Worm (Caenorhabditis elegans): ENCODE measurements around the gene lsm-1.

lsm-1 gene

ce11 chrII:11126312-11127000 is at the start of gene lsm-1, which contains the start of gene rps-9:
Gene lsm-1 (plus strand): TSS chrII:11126950.
Gene rps-9 (minus strand): TSS chrII:11126362.
- TF ChIP-seq skn-1 (tag; optimal IDR thresholded peaks at IDR 0.05) (no peak), nhr-6 (tag; optimal IDR thresholded peaks at IDR 0.05) (no peak), nhr-25 (tag; optimal IDR thresholded peaks at IDR 0.05) (peak; percentile 55), nhr-129 (tag; optimal IDR thresholded peaks at IDR 0.05) (peak; percentile 53), gmeb-1 (tag; optimal IDR thresholded peaks at IDR 0.05) (peak; percentile 71), unc-62 (GFP tag; optimal IDR thresholded peaks at IDR 0.05) (no peak), ztf-4 (tag; optimal IDR thresholded peaks at IDR 0.05) (peak; percentile 52), F13H6.1 (tag; optimal IDR thresholded peaks at IDR 0.05) (peak; percentile 40), lsy-2 (tag; optimal IDR thresholded peaks at IDR 0.05) (peak; percentile 80 to 98), lin-13 (GFP tag; optimal IDR thresholded peaks at IDR 0.05) (peak; percentile 68), crh-2 (tag; optimal IDR thresholded peaks at IDR 0.05) (peak; percentile 77), peb-1 (tag; optimal IDR thresholded peaks at IDR 0.05) (no peak), mab-5 (tag; optimal IDR thresholded peaks at IDR 0.05) (no peak), snpc-4 (tag; optimal IDR thresholded peaks at IDR 0.05) (peak; percentile 56), egl-27 (tag; optimal IDR thresholded peaks at IDR 0.05) (no peak), nhr-11 (tag; optimal IDR thresholded peaks at IDR 0.05) (no peak), nhr-12 (tag; optimal IDR thresholded peaks at IDR 0.05) (no peak), lin-11 (tag; optimal IDR thresholded peaks at IDR 0.05) (peak; percentile 81), zag-1 (tag; optimal IDR thresholded peaks at IDR 0.05) (no peak), ZK546.5 (tag; optimal IDR thresholded peaks at IDR 0.05) (no peak), C34F6.9 (tag; optimal IDR thresholded peaks at IDR 0.05) (peak; percentile 75), sma-3 (GFP tag; optimal IDR thresholded peaks at IDR 0.05) (peak; percentile 40), alr-1 (tag; optimal IDR thresholded peaks at IDR 0.05) (no peak), nhr-10 (tag; optimal IDR thresholded peaks at IDR 0.05) (no peak), ama-1 (optimal IDR thresholded peaks at IDR 0.05) (no peak), nhr-21 (tag; optimal IDR thresholded peaks at IDR 0.05) (peak; percentile 32), nhr-23 (tag; optimal IDR thresholded peaks at IDR 0.05) (no peak), fos-1 (tag; optimal IDR thresholded peaks at IDR 0.05) (peak; percentile 36), blmp-1 (tag; optimal IDR thresholded peaks at IDR 0.05; ENCODE audit: insufficient read depth) (peak; percentile 25), unc-55 (GFP tag; optimal IDR thresholded peaks at IDR 0.05) (peak; percentile 84), nhr-77 (tag; optimal IDR thresholded peaks at IDR 0.05) (no peak)

- TF ChIP-seq fos-1 (tag; optimal IDR thresholded peaks at IDR 0.05) (no peak), unc-55 (GFP tag; optimal IDR thresholded peaks at IDR 0.05) (no peak), nhr-21 (tag; optimal IDR thresholded peaks at IDR 0.05) (no peak), nhr-25 (tag; optimal IDR thresholded peaks at IDR 0.05) (no peak), nhr-11 (tag; optimal IDR thresholded peaks at IDR 0.05) (no peak), Y55F3AM.14 (GFP tag; optimal IDR thresholded peaks at IDR 0.05) (no peak), blmp-1 (tag; optimal IDR thresholded peaks at IDR 0.05; ENCODE audit: insufficient read depth) (no peak), elt-3 (tag; optimal IDR thresholded peaks at IDR 0.05) (no peak), peb-1 (tag; optimal IDR thresholded peaks at IDR 0.05) (no peak), nhr-237 (tag; optimal IDR thresholded peaks at IDR 0.05) (no peak), unc-62 (GFP tag; optimal IDR thresholded peaks at IDR 0.05) (no peak), nhr-129 (tag; optimal IDR thresholded peaks at IDR 0.05) (no peak), ztf-11 (tag; optimal IDR thresholded peaks at IDR 0.05) (no peak), snpc-4 (tag; optimal IDR thresholded peaks at IDR 0.05) (no peak), mbf-1 (tag; optimal IDR thresholded peaks at IDR 0.05) (no peak), elt-1 (tag; optimal IDR thresholded peaks at IDR 0.05) (no peak)
Observed at ce11 chrII:11086770-11087169, 40.0 kb upstream of the lsm-1 start.

ce11 chrII:11088137-11088536 is 38.6 kb upstream of the lsm-1 start:
- TF ChIP-seq aly-2 (tag; optimal IDR thresholded peaks at IDR 0.05): no peak
- no peak for TF ChIP-seq C34F6.9 (tag; optimal IDR thresholded peaks at IDR 0.05)
- no peak for TF ChIP-seq fos-1 (tag; optimal IDR thresholded peaks at IDR 0.05)
- TF ChIP-seq nhr-6 (tag; optimal IDR thresholded peaks at IDR 0.05): no peak
- TF ChIP-seq elt-3 (tag; optimal IDR thresholded peaks at IDR 0.05): no peak
- TF ChIP-seq skn-1 (tag; optimal IDR thresholded peaks at IDR 0.05): no peak
- TF ChIP-seq lin-13 (GFP tag; optimal IDR thresholded peaks at IDR 0.05): no peak
- no peak for TF ChIP-seq ama-1 (optimal IDR thresholded peaks at IDR 0.05)
- no peak for TF ChIP-seq crh-2 (tag; optimal IDR thresholded peaks at IDR 0.05)
- no peak for TF ChIP-seq F13H6.1 (tag; optimal IDR thresholded peaks at IDR 0.05)
- no peak for TF ChIP-seq dmd-4 (tag; optimal IDR thresholded peaks at IDR 0.05)
- no peak for TF ChIP-seq egl-27 (tag; optimal IDR thresholded peaks at IDR 0.05)
- no peak for TF ChIP-seq nhr-11 (tag; optimal IDR thresholded peaks at IDR 0.05)
